Fruit fly (Drosophila melanogaster) whole organism, wandering third instar larva: ENCODE data around the gene CG14052.

Source experiments
- CrebA ChIP-seq: fragments of 200-800 bp; sonication (Bioruptor generic); optimal IDR thresholded peaks from 2 replicates; lab custom pipeline; 2016; ENCODE audit warnings: missing biosample characterization, mild to moderate bottlenecking, missing genetic modification characterization, borderline replicate concordance
- Hr78 ChIP-seq: fragments of >200 bp; optimal IDR thresholded peaks from 2 replicates; lab custom pipeline; 2017; ENCODE audit warnings: missing biosample characterization, missing genetic modification characterization
- Vsx2 ChIP-seq: fragments of 200-300, 225-300 bp; sonication (Bioruptor generic); optimal IDR thresholded peaks from 2 replicates; lab custom pipeline; 2018; ENCODE audit warnings: missing biosample characterization, missing genetic modification characterization; ENCODE audit not compliant: partially characterized antibody
- dsf ChIP-seq: sonication (Bioruptor generic); optimal IDR thresholded peaks from 2 replicates; lab custom pipeline; 2016; ENCODE audit warnings: missing biosample characterization, missing genetic modification characterization, borderline replicate concordance
- fru ChIP-seq: fragments of 200-800 bp; sonication (Bioruptor generic); optimal IDR thresholded peaks from 3 replicates; lab custom pipeline; 2016; ENCODE audit warnings: missing biosample characterization, mild to moderate bottlenecking, missing genetic modification characterization
- jim ChIP-seq: fragments of 175-275, 200-325 bp; sonication (Bioruptor generic); optimal IDR thresholded peaks from 2 replicates; lab custom pipeline; 2016; ENCODE audit warnings: missing biosample characterization, mild to moderate bottlenecking, missing genetic modification characterization
- pan ChIP-seq: fragments of >200 bp; optimal IDR thresholded peaks from 2 replicates; lab custom pipeline; 2017
- psq ChIP-seq: fragments of 200-800 bp; sonication (Bioruptor generic); optimal IDR thresholded peaks from 3 replicates; lab custom pipeline; 2017; ENCODE audit warnings: missing biosample characterization, mild to moderate bottlenecking, missing genetic modification characterization, moderate library complexity
- sage ChIP-seq: fragments of 200-800 bp; sonication (Bioruptor generic); optimal IDR thresholded peaks from 2 replicates; lab custom pipeline; 2016; ENCODE audit warnings: missing biosample characterization, mild to moderate bottlenecking, missing genetic modification characterization

- TF ChIP-seq Hr78 (GFP tag; lab: Kevin White, UChicago) (no peak), pan (no peak), sage (no peak), Vsx2 (GFP tag; lab: Kevin White, UChicago) (no peak), fru (GFP tag; lab: Kevin White, UChicago) (no peak), dsf (GFP tag; lab: Kevin White, UChicago) (no peak), jim (GFP tag; lab: Kevin White, UChicago) (no peak), psq (GFP tag; lab: Kevin White, UChicago) (no peak), CrebA (no peak)
Observed at dm6 chrX:2219899-2220298, 3.7 kb upstream of the CG14052 start.
